Worm (Caenorhabditis elegans): ENCODE measurements around the gene C46C2.2.

ce11 chrIV:9215824-9216223 is 1.7 kb upstream of the C46C2.2 start:
- TF ChIP-seq klf-2 (GFP tag; conservative IDR thresholded peaks at IDR 0.05) (no peak), ref-1 (GFP tag; conservative IDR thresholded peaks at IDR 0.05) (no peak), ztf-29 (GFP tag; IDR thresholded peaks at IDR 0.05) (no peak), ztf-23 (GFP tag; IDR thresholded peaks at IDR 0.05) (no peak), T22C8.4 (GFP tag; IDR thresholded peaks at IDR 0.05) (no peak)

All from whole organism, midembryonic.